Worm (Caenorhabditis elegans): ENCODE measurements around the gene B0496.11.

- TF ChIP-seq fos-1 (tag; optimal IDR thresholded peaks at IDR 0.05) (no peak), snpc-4 (tag; optimal IDR thresholded peaks at IDR 0.05) (no peak), elt-3 (tag; optimal IDR thresholded peaks at IDR 0.05) (no peak), lin-39 (tag; optimal IDR thresholded peaks at IDR 0.05) (no peak), sptf-1 (tag; optimal IDR thresholded peaks at IDR 0.05) (no peak), isw-1 (GFP tag; IDR thresholded peaks at IDR 0.05) (no peak), nhr-20 (tag; optimal IDR thresholded peaks at IDR 0.05) (no peak), hpl-2 (GFP tag; optimal IDR thresholded peaks at IDR 0.05) (no peak), egl-27 (tag; optimal IDR thresholded peaks at IDR 0.05) (no peak)
Measured at ce11 chrIV:7403422-7403821, 30.3 kb downstream of the B0496.11 start.
